Worm (Caenorhabditis elegans) whole organism, L2 larva: Measurements from ENCODE around the gene R57.2.
A peak's percentile ranks its signal among the peaks of the same experiment; 100 is the strongest.
"Not testable (repeated sequence)": the region's sequence is repeated elsewhere in the genome, so short reads cannot be mapped to it uniquely, and the experiment has no call there.

ENCODE experiments used
- C34F6.9 ChIP-seq: fragments of 150-350 bp; optimal IDR thresholded peaks from 2 replicates; lab custom pipeline; 2014; ENCODE audit warnings: missing biosample characterization, missing genetic modification characterization
- F13H6.1 ChIP-seq: sonication (generic microtip); optimal IDR thresholded peaks from 2 replicates; lab custom pipeline; 2016; ENCODE audit warnings: missing genetic modification characterization, missing compliant biosample characterization
- R02D3.7 ChIP-seq: fragments of 150-350 bp; optimal IDR thresholded peaks from 2 replicates; lab custom pipeline; 2014; ENCODE audit warnings: missing biosample characterization, missing genetic modification characterization
- Y55F3AM.14 ChIP-seq: fragments of 200-800 bp; sonication (Bioruptor generic); optimal IDR thresholded peaks from 2 replicates; lab custom pipeline; 2018; ENCODE audit warnings: mild to moderate bottlenecking, missing genetic modification characterization, missing compliant biosample characterization
- ZK546.5 ChIP-seq: sonication (generic microtip); optimal IDR thresholded peaks from 2 replicates; lab custom pipeline; 2017; ENCODE audit warnings: missing biosample characterization, missing genetic modification characterization
- alr-1 ChIP-seq: fragments of 150-350 bp; optimal IDR thresholded peaks from 2 replicates; lab custom pipeline; 2014; ENCODE audit warnings: missing biosample characterization, missing genetic modification characterization
- aly-2 ChIP-seq: fragments of 150-350 bp; optimal IDR thresholded peaks from 2 replicates; lab custom pipeline; 2014; ENCODE audit warnings: missing biosample characterization, missing genetic modification characterization
- ama-1 ChIP-seq: fragments of 150-350 bp; optimal IDR thresholded peaks from 2 replicates; lab custom pipeline; 2018; ENCODE audit warnings: inconsistent platforms
- blmp-1 ChIP-seq: sonication (generic microtip); optimal IDR thresholded peaks from 2 replicates; lab custom pipeline; 2017; ENCODE audit warnings: missing genetic modification characterization, mild to moderate bottlenecking, missing compliant biosample characterization, antibody characterized with exemption, moderate library complexity; ENCODE audit not compliant: insufficient read depth
- ceh-16 ChIP-seq: fragments of 150-350 bp; optimal IDR thresholded peaks from 2 replicates; lab custom pipeline; 2014; ENCODE audit warnings: missing biosample characterization, missing genetic modification characterization
- ceh-82 ChIP-seq: fragments of 150-350 bp; optimal IDR thresholded peaks from 2 replicates; lab custom pipeline; 2014; ENCODE audit warnings: missing biosample characterization, missing genetic modification characterization
- crh-2 ChIP-seq: sonication (generic microtip); optimal IDR thresholded peaks from 2 replicates; lab custom pipeline; 2017; ENCODE audit warnings: missing biosample characterization, missing genetic modification characterization
- dmd-4 ChIP-seq: sonication (generic microtip); optimal IDR thresholded peaks from 2 replicates; lab custom pipeline; 2017; ENCODE audit warnings: missing biosample characterization, missing genetic modification characterization
- egl-27 ChIP-seq: sonication (generic microtip); optimal IDR thresholded peaks from 3 replicates; lab custom pipeline; 2017; ENCODE audit warnings: missing biosample characterization, missing genetic modification reagents, missing genetic modification characterization
- elt-1 ChIP-seq: fragments of 150-350 bp; optimal IDR thresholded peaks from 2 replicates; lab custom pipeline; 2014; ENCODE audit warnings: missing biosample characterization, missing genetic modification characterization
- elt-3 ChIP-seq: sonication (generic microtip); optimal IDR thresholded peaks from 2 replicates; lab custom pipeline; 2017; ENCODE audit warnings: missing biosample characterization, missing genetic modification characterization
- fos-1 ChIP-seq: fragments of 150-350 bp; optimal IDR thresholded peaks from 2 replicates; lab custom pipeline; 2014; ENCODE audit warnings: missing biosample characterization, missing genetic modification characterization
- gmeb-1 ChIP-seq: fragments of 150-350 bp; optimal IDR thresholded peaks from 2 replicates; lab custom pipeline; 2014; ENCODE audit warnings: missing biosample characterization, missing genetic modification characterization
- lin-11 ChIP-seq: fragments of 150-350 bp; sonication (generic microtip); optimal IDR thresholded peaks from 2 replicates; lab custom pipeline; 2014; ENCODE audit warnings: missing biosample characterization, missing genetic modification characterization, inconsistent platforms, mixed read lengths
- lin-13 ChIP-seq: fragments of 150-350 bp; optimal IDR thresholded peaks from 2 replicates; lab custom pipeline; 2014; ENCODE audit warnings: missing biosample characterization, missing genetic modification reagents, missing genetic modification characterization
- lin-39 ChIP-seq: fragments of 150-350 bp; optimal IDR thresholded peaks from 2 replicates; lab custom pipeline; 2014; ENCODE audit warnings: missing biosample characterization, missing genetic modification reagents, missing genetic modification characterization
- lsy-2 ChIP-seq, 2 experiments: fragments of 150-350 bp in 1 of 2; sonication (generic microtip) in 1 of 2; optimal IDR thresholded peaks; 2 replicates each; lab custom pipeline; 2014 to 2017; ENCODE audit warnings: missing biosample characterization in 2 of 2, missing genetic modification characterization in 2 of 2
- mab-5 ChIP-seq: fragments of 150-350 bp; optimal IDR thresholded peaks from 2 replicates; lab custom pipeline; 2014; ENCODE audit warnings: missing biosample characterization, missing genetic modification characterization
- mbf-1 ChIP-seq: sonication (generic microtip); optimal IDR thresholded peaks from 2 replicates; lab custom pipeline; 2017; ENCODE audit warnings: missing biosample characterization, missing genetic modification characterization
- mdl-1 ChIP-seq, 2 experiments: fragments of 150-350 bp in 1 of 2; sonication (generic microtip) in 1 of 2; optimal IDR thresholded peaks; 2 replicates each; lab custom pipeline; 2017; ENCODE audit warnings: missing biosample characterization in 2 of 2, missing genetic modification characterization in 2 of 2
- nhr-10 ChIP-seq: sonication (generic microtip); optimal IDR thresholded peaks from 2 replicates; lab custom pipeline; 2017; ENCODE audit warnings: missing biosample characterization, missing genetic modification characterization
- nhr-11 ChIP-seq: fragments of 150-350 bp; optimal IDR thresholded peaks from 2 replicates; lab custom pipeline; 2014; ENCODE audit warnings: missing biosample characterization, missing genetic modification characterization
- nhr-12 ChIP-seq: fragments of 150-350 bp; optimal IDR thresholded peaks from 2 replicates; lab custom pipeline; 2014; ENCODE audit warnings: missing biosample characterization, missing genetic modification characterization
- nhr-129 ChIP-seq: fragments of 150-350 bp; optimal IDR thresholded peaks from 2 replicates; lab custom pipeline; 2014; ENCODE audit warnings: missing biosample characterization, missing genetic modification characterization
- nhr-21 ChIP-seq: fragments of 150-350 bp; optimal IDR thresholded peaks from 2 replicates; lab custom pipeline; 2014; ENCODE audit warnings: missing biosample characterization, missing genetic modification characterization
- nhr-23 ChIP-seq: fragments of 150-350 bp; optimal IDR thresholded peaks from 2 replicates; lab custom pipeline; 2014; ENCODE audit warnings: missing biosample characterization, missing genetic modification reagents, missing genetic modification characterization
- nhr-237 ChIP-seq: fragments of 150-350 bp; optimal IDR thresholded peaks from 2 replicates; lab custom pipeline; 2014; ENCODE audit warnings: missing biosample characterization, missing genetic modification characterization
- nhr-25 ChIP-seq: fragments of 150-350 bp; sonication (generic microtip); optimal IDR thresholded peaks from 3 replicates; lab custom pipeline; 2014; ENCODE audit warnings: missing biosample characterization, missing genetic modification characterization
- nhr-6 ChIP-seq: fragments of 150-350 bp; optimal IDR thresholded peaks from 2 replicates; lab custom pipeline; 2014; ENCODE audit warnings: missing biosample characterization, missing genetic modification characterization
- nhr-77 ChIP-seq: fragments of 150-350 bp; optimal IDR thresholded peaks from 2 replicates; lab custom pipeline; 2014; ENCODE audit warnings: missing biosample characterization, missing genetic modification characterization
- peb-1 ChIP-seq: fragments of 150-350 bp; optimal IDR thresholded peaks from 2 replicates; lab custom pipeline; 2014; ENCODE audit warnings: missing biosample characterization, missing genetic modification characterization
- sem-4 ChIP-seq: fragments of 150-350 bp; optimal IDR thresholded peaks from 2 replicates; lab custom pipeline; 2014; ENCODE audit warnings: missing biosample characterization, missing genetic modification reagents, missing genetic modification characterization
- skn-1 ChIP-seq: sonication (generic microtip); optimal IDR thresholded peaks from 2 replicates; lab custom pipeline; 2017; ENCODE audit warnings: missing biosample characterization, missing genetic modification characterization
- sma-3 ChIP-seq: sonication (generic microtip); optimal IDR thresholded peaks from 2 replicates; lab custom pipeline; 2016; ENCODE audit warnings: missing genetic modification reagents, missing genetic modification characterization, missing compliant biosample characterization
- sma-9 ChIP-seq, 2 experiments: fragments of 150-350 bp in 1 of 2; sonication (generic microtip) in 1 of 2; optimal IDR thresholded peaks; 2 replicates each; lab custom pipeline; 2014 to 2016; ENCODE audit warnings: missing genetic modification characterization in 2 of 2, mild to moderate bottlenecking in 1 of 2, missing biosample characterization in 1 of 2, missing compliant biosample characterization in 1 of 2, missing genetic modification reagents in 1 of 2, moderate library complexity in 1 of 2
- snpc-4 ChIP-seq: fragments of 150-350 bp; optimal IDR thresholded peaks from 2 replicates; lab custom pipeline; 2014; ENCODE audit warnings: missing biosample characterization, missing genetic modification characterization
- unc-39 ChIP-seq: fragments of 150-350 bp; optimal IDR thresholded peaks from 2 replicates; lab custom pipeline; 2014; ENCODE audit warnings: missing biosample characterization, missing genetic modification characterization
- unc-55 ChIP-seq: fragments of 150-350 bp; sonication (generic microtip); optimal IDR thresholded peaks from 3 replicates; lab custom pipeline; 2014; ENCODE audit warnings: missing biosample characterization, missing genetic modification reagents, missing genetic modification characterization
- unc-62 ChIP-seq: fragments of 150-350 bp; optimal IDR thresholded peaks from 2 replicates; lab custom pipeline; 2014; ENCODE audit warnings: missing biosample characterization, missing genetic modification reagents, missing genetic modification characterization
- zag-1 ChIP-seq: fragments of 150-350 bp; optimal IDR thresholded peaks from 2 replicates; lab custom pipeline; 2014; ENCODE audit warnings: missing biosample characterization, missing genetic modification characterization
- ztf-1 ChIP-seq: fragments of 200-800 bp; sonication (Bioruptor generic); conservative IDR thresholded peaks from 2 replicates; pipeline ENCODE4 v1.3.6; 2022; ENCODE audit warnings: missing genetic modification characterization, missing compliant biosample characterization
- ztf-11 ChIP-seq: sonication (generic microtip); optimal IDR thresholded peaks from 2 replicates; lab custom pipeline; 2017; ENCODE audit warnings: missing biosample characterization, missing genetic modification characterization
- ztf-4 ChIP-seq: fragments of 150-350 bp; optimal IDR thresholded peaks from 2 replicates; lab custom pipeline; 2014; ENCODE audit warnings: missing biosample characterization, missing genetic modification characterization

Gene R57.2

DNA sequence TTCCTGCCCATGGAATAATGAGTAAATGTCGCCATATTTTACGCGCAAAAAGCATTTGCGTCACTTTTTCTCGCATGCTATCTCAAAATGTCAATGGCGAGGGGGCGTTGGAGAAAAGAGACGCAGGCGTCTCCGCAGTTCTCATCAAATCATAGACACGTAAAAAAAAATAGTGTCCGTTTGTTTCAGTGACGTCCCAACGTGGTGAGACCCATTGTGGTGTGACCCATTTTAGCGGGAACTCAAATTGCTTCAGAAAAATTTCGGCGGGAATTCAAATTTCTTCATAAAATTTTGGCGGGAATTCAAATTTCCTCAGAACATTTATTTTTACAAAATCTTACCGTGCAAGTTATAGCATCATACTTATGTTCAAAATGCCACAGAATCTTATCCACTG lies 46.8 kb downstream of the R57.2 start:
- TF ChIP-seq crh-2 (tag; lab: Kevin White, UChicago), result peak; percentile 14
- no peak for TF ChIP-seq dmd-4

DNA sequence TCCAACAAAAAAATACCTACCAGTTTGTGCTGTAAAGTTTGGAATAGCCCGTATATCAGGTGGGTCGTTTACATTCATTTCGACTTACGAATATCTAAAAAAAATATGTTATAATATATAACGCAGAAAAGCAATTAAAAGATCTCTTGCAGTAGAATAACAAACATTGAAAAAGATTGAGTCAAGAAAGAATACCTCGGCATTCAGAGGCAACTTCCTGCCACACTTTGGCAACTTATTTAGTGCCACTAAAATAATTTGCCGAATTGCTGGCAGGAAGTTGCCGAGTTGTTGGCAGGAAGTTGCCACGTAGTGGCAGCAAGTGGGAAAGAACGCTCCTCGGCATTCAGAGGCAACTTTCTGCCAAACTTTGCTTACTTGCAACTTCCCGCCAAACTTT lies 50.1 kb downstream of the R57.2 start, which contains the start of gene C04E7.3:
C04E7.3 (minus strand) TSS at position 101 of the 400 bp plus-strand sequence.
- TF ChIP-seq sma-3 (GFP tag; lab: Kevin White, UChicago); nhr-129 (tag; lab: Kevin White, UChicago); nhr-25 (tag; lab: Kevin White, UChicago): not testable (repeated sequence)
- TF ChIP-seq, all 48 proteins: peak for 0; not testable (repeated sequence) for 48

DNA sequence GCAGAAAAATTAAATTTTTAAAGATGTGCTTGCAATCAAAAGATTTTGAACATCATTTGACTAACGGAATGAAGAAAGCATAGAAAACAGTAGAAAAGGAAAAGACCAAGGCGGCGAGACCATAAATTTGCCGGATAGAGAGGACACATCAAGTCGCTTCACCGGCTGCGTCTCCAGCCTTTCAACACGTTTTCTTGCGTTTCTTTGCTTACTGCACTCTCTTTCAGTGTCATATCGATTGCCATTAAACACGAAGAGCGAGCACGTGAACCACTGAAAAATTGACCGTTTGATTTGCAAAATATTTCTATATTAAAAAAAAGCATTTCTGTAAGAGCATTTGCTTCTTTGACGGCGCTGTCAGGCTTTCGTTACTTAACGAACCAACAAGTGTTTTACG lies 51.1 kb downstream of the R57.2 start:
- no peak for TF ChIP-seq sma-3 (GFP tag; lab: Kevin White, UChicago)
- TF ChIP-seq snpc-4 (tag; lab: Kevin White, UChicago), result no peak
- TF ChIP-seq ZK546.5, result no peak
- no peak for TF ChIP-seq lin-39
- no peak for TF ChIP-seq blmp-1
- TF ChIP-seq lin-11 (tag; lab: Kevin White, UChicago), result no peak
- TF ChIP-seq mdl-1 (tag; optimal IDR thresholded peaks at IDR 0.05; lab: Kevin White, UChicago), result peak in 1 of 2 experiments; percentile 60
- no peak for TF ChIP-seq nhr-77 (tag; lab: Kevin White, UChicago)
- TF ChIP-seq C34F6.9 (tag; lab: Kevin White, UChicago), result peak; percentile 63
- TF ChIP-seq alr-1 (tag; lab: Kevin White, UChicago), result no peak
- TF ChIP-seq ama-1 (lab: Kevin White, UChicago), result no peak
- TF ChIP-seq ceh-16 (tag; lab: Kevin White, UChicago), result no peak
- TF ChIP-seq crh-2 (tag; lab: Kevin White, UChicago), result peak; percentile 31
- no peak for TF ChIP-seq nhr-6
- no peak for TF ChIP-seq sma-9 (GFP tag; optimal IDR thresholded peaks at IDR 0.05; lab: Kevin White, UChicago)
- TF ChIP-seq sma-9 (tag; optimal IDR thresholded peaks at IDR 0.05; lab: Kevin White, UChicago), result no peak
- TF ChIP-seq nhr-23 (tag; lab: Kevin White, UChicago), result no peak
- no peak for TF ChIP-seq skn-1 (tag; lab: Kevin White, UChicago)
- no peak for TF ChIP-seq lin-13 (GFP tag; lab: Kevin White, UChicago)
- TF ChIP-seq mab-5 (tag; lab: Kevin White, UChicago), result peak; percentile 50
- TF ChIP-seq nhr-12 (tag; lab: Kevin White, UChicago), result no peak
- no peak for TF ChIP-seq egl-27 (tag; lab: Kevin White, UChicago)
- TF ChIP-seq elt-3 (tag; lab: Kevin White, UChicago), result no peak
- no peak for TF ChIP-seq zag-1 (tag; lab: Kevin White, UChicago)
- TF ChIP-seq ztf-1 (GFP tag; lab: Robert Waterston, UW), result no peak
- TF ChIP-seq peb-1 (tag; lab: Kevin White, UChicago), result no peak
- TF ChIP-seq F13H6.1, result no peak
- no peak for TF ChIP-seq nhr-237 (tag; lab: Kevin White, UChicago)
- no peak for TF ChIP-seq dmd-4
- no peak for TF ChIP-seq ztf-4 (tag; lab: Kevin White, UChicago)
- TF ChIP-seq sem-4 (tag; lab: Kevin White, UChicago), result no peak
- TF ChIP-seq unc-62 (GFP tag; lab: Kevin White, UChicago), result no peak
- TF ChIP-seq unc-55 (GFP tag; lab: Kevin White, UChicago), result peak; percentile 58
- TF ChIP-seq aly-2, result no peak
- no peak for TF ChIP-seq unc-39 (tag; lab: Kevin White, UChicago)
- no peak for TF ChIP-seq nhr-21 (tag; lab: Kevin White, UChicago)
- no peak for TF ChIP-seq elt-1
- peak; percentile 46 for TF ChIP-seq nhr-129 (tag; lab: Kevin White, UChicago)
- no peak for TF ChIP-seq ceh-82 (tag; lab: Kevin White, UChicago)
- TF ChIP-seq Y55F3AM.14, result no peak
- no peak for TF ChIP-seq nhr-11 (tag; lab: Kevin White, UChicago)
- TF ChIP-seq lsy-2 (tag; optimal IDR thresholded peaks at IDR 0.05; lab: Kevin White, UChicago), result peak in 1 of 2 experiments; percentile 40
- TF ChIP-seq ztf-11, result no peak
- no peak for TF ChIP-seq nhr-10
- no peak for TF ChIP-seq gmeb-1 (tag; lab: Kevin White, UChicago)
- no peak for TF ChIP-seq nhr-25 (tag; lab: Kevin White, UChicago)
- TF ChIP-seq mbf-1 (tag; lab: Kevin White, UChicago), result no peak
- TF ChIP-seq R02D3.7 (tag; lab: Kevin White, UChicago), result no peak
- no peak for TF ChIP-seq fos-1 (tag; lab: Kevin White, UChicago)
